Worm (Caenorhabditis elegans) whole organism, L1 larva: Measurements from ENCODE around the gene sre-30.

Source experiments
- C04F5.9 ChIP-seq: sonication (generic microtip); optimal IDR thresholded peaks from 2 replicates; lab custom pipeline; 2016; ENCODE audit warnings: missing genetic modification characterization, missing compliant biosample characterization
- C16A3.4 ChIP-seq: fragments of 150-350 bp; optimal IDR thresholded peaks from 2 replicates; lab custom pipeline; 2014; ENCODE audit warnings: missing biosample characterization, missing genetic modification characterization
- aly-2 ChIP-seq: fragments of 150-350 bp; optimal IDR thresholded peaks from 2 replicates; lab custom pipeline; 2014; ENCODE audit warnings: missing biosample characterization, missing genetic modification characterization
- ama-1 ChIP-seq: fragments of 150-350 bp; optimal IDR thresholded peaks from 2 replicates; lab custom pipeline; 2014
- blmp-1 ChIP-seq: fragments of 150-350 bp; optimal IDR thresholded peaks from 2 replicates; lab custom pipeline; 2014; ENCODE audit warnings: missing biosample characterization, missing genetic modification characterization
- ceh-63 ChIP-seq: fragments of 200-800 bp; sonication (Bioruptor generic); optimal IDR thresholded peaks from 2 replicates; lab custom pipeline; 2018; ENCODE audit warnings: mild to moderate bottlenecking, missing genetic modification characterization, missing compliant biosample characterization
- ceh-8 ChIP-seq: fragments of 200-800 bp; sonication (Bioruptor generic); optimal IDR thresholded peaks from 2 replicates; lab custom pipeline; 2018; ENCODE audit warnings: mild to moderate bottlenecking, missing genetic modification characterization, moderate library complexity, missing compliant biosample characterization
- ceh-82 ChIP-seq, 3 experiments: fragments of 150-350 bp in 1 of 3; sonication (generic microtip) in 2 of 3; optimal IDR thresholded peaks; 2 replicates each; lab custom pipeline; 2014 to 2017; ENCODE audit warnings: missing biosample characterization in 3 of 3, missing genetic modification characterization in 3 of 3
- ceh-90 ChIP-seq: sonication (generic microtip); optimal IDR thresholded peaks from 2 replicates; lab custom pipeline; 2016; ENCODE audit warnings: missing genetic modification characterization, missing compliant biosample characterization
- ces-1 ChIP-seq: fragments of 150-350 bp; optimal IDR thresholded peaks from 2 replicates; lab custom pipeline; 2014; ENCODE audit warnings: missing biosample characterization, missing genetic modification reagents, missing genetic modification characterization
- dpl-1 ChIP-seq, 3 experiments: fragments of 150-350 bp in 2 of 3; sonication (generic microtip) in 1 of 3; optimal IDR thresholded peaks; 2 replicates each; lab custom pipeline; 2014 to 2017; ENCODE audit warnings: missing biosample characterization in 3 of 3, missing genetic modification characterization in 3 of 3, missing genetic modification reagents in 3 of 3
- egl-13 ChIP-seq: sonication (generic microtip); optimal IDR thresholded peaks from 2 replicates; lab custom pipeline; 2016; ENCODE audit warnings: missing genotype, missing genetic modification reagents, missing genetic modification characterization, missing compliant biosample characterization
- egl-27 ChIP-seq, 2 experiments: fragments of 150-350 bp in 1 of 2; sonication (generic microtip); optimal IDR thresholded peaks; 3 replicates each; lab custom pipeline; 2017 to 2018; ENCODE audit warnings: missing biosample characterization in 2 of 2, missing genetic modification characterization in 2 of 2, missing genetic modification reagents in 2 of 2
- elt-2 ChIP-seq: sonication (generic microtip); optimal IDR thresholded peaks from 2 replicates; lab custom pipeline; 2016; ENCODE audit warnings: missing genetic modification characterization, mild to moderate bottlenecking, inconsistent platforms, missing compliant biosample characterization, missing genetic modification reagents
- elt-3 ChIP-seq, 6 experiments: fragments of 150-350 bp in 1 of 6; sonication (generic microtip); optimal IDR thresholded peaks; 2 replicates each; lab custom pipeline; 2017 to 2018; ENCODE audit warnings: missing biosample characterization in 6 of 6, missing genetic modification characterization in 6 of 6, inconsistent platforms in 1 of 6
- fkh-8 ChIP-seq: sonication (generic microtip); optimal IDR thresholded peaks from 2 replicates; lab custom pipeline; 2016; ENCODE audit warnings: mild to moderate bottlenecking, missing genetic modification characterization, missing compliant biosample characterization
- fos-1 ChIP-seq: fragments of 150-350 bp; optimal IDR thresholded peaks from 2 replicates; lab custom pipeline; 2014; ENCODE audit warnings: missing biosample characterization, missing genetic modification characterization
- grh-1 ChIP-seq: fragments of 200-800 bp; sonication (Bioruptor generic); IDR thresholded peaks from 2 replicates; pipeline ENCODE4 v1.3.6; 2022; ENCODE audit warnings: missing genetic modification reagents, missing genetic modification characterization, missing compliant biosample characterization
- hlh-4 ChIP-seq: sonication (generic microtip); optimal IDR thresholded peaks from 2 replicates; lab custom pipeline; 2016; ENCODE audit warnings: mild to moderate bottlenecking, missing genetic modification characterization, missing compliant biosample characterization
- lin-15B ChIP-seq: fragments of 150-350 bp; sonication (generic microtip); optimal IDR thresholded peaks from 3 replicates; lab custom pipeline; 2014; ENCODE audit warnings: missing biosample characterization, missing genetic modification characterization
- lsy-2 ChIP-seq, 2 experiments: fragments of 150-350 bp; optimal IDR thresholded peaks; 2 replicates each; lab custom pipeline; 2014; ENCODE audit warnings: missing biosample characterization in 2 of 2, missing genetic modification characterization in 2 of 2
- mab-9 ChIP-seq: fragments of 200-800 bp; sonication (Bioruptor generic); IDR thresholded peaks from 2 replicates; pipeline ENCODE4 v1.3.6; 2022; ENCODE audit warnings: missing genetic modification reagents, missing genetic modification characterization, missing compliant biosample characterization
- mdl-1 ChIP-seq, 2 experiments: fragments of 150-350 bp; optimal IDR thresholded peaks; 2 replicates each; lab custom pipeline; 2014 to 2017; ENCODE audit warnings: missing biosample characterization in 2 of 2, missing genetic modification characterization in 2 of 2, inconsistent platforms in 1 of 2
- nhr-11 ChIP-seq: fragments of 150-350 bp; optimal IDR thresholded peaks from 2 replicates; lab custom pipeline; 2014; ENCODE audit warnings: missing biosample characterization, missing genetic modification characterization
- nhr-19 ChIP-seq: fragments of 200-800 bp; sonication (Bioruptor generic); conservative IDR thresholded peaks from 2 replicates; pipeline ENCODE4 v1.3.6; 2022; ENCODE audit warnings: missing genetic modification characterization, missing compliant biosample characterization
- nhr-237 ChIP-seq: fragments of 150-350 bp; optimal IDR thresholded peaks from 2 replicates; lab custom pipeline; 2014; ENCODE audit warnings: missing biosample characterization, missing genetic modification characterization
- nhr-28 ChIP-seq: fragments of 150-350 bp; optimal IDR thresholded peaks from 2 replicates; lab custom pipeline; 2014; ENCODE audit warnings: missing biosample characterization, missing genetic modification characterization
- nhr-71 ChIP-seq: sonication (generic microtip); optimal IDR thresholded peaks from 2 replicates; lab custom pipeline; 2016; ENCODE audit warnings: mild to moderate bottlenecking, missing genetic modification characterization, moderate library complexity, missing compliant biosample characterization
- nhr-77 ChIP-seq: fragments of 150-350 bp; optimal IDR thresholded peaks from 2 replicates; lab custom pipeline; 2014; ENCODE audit warnings: missing biosample characterization, missing genetic modification characterization
- nhr-85 ChIP-seq: sonication (generic microtip); peaks from one replicate; lab custom pipeline; 2016; ENCODE audit warnings: missing genetic modification characterization, inconsistent platforms, missing compliant biosample characterization
- pag-3 ChIP-seq: sonication (generic microtip); optimal IDR thresholded peaks from 2 replicates; lab custom pipeline; 2017; ENCODE audit warnings: missing genetic modification characterization, mild to moderate bottlenecking, missing compliant biosample characterization, antibody characterized with exemption, borderline replicate concordance; ENCODE audit not compliant: insufficient read depth
- pax-3 ChIP-seq: fragments of 200-800 bp; sonication (Bioruptor generic); optimal IDR thresholded peaks from 2 replicates; lab custom pipeline; 2018; ENCODE audit warnings: mild to moderate bottlenecking, missing genetic modification characterization, moderate library complexity, missing compliant biosample characterization
- rnt-1 ChIP-seq: sonication (generic microtip); optimal IDR thresholded peaks from 2 replicates; lab custom pipeline; 2016; ENCODE audit warnings: mild to moderate bottlenecking, missing genetic modification characterization, moderate library complexity, missing compliant biosample characterization
- sptf-1 ChIP-seq: fragments of 150-350 bp; optimal IDR thresholded peaks from 2 replicates; lab custom pipeline; 2014; ENCODE audit warnings: missing biosample characterization, missing genetic modification characterization
- tlp-1 ChIP-seq: fragments of 150-350 bp; optimal IDR thresholded peaks from 2 replicates; lab custom pipeline; 2014; ENCODE audit warnings: missing biosample characterization, missing genetic modification characterization
- unc-62 ChIP-seq: fragments of 150-350 bp; optimal IDR thresholded peaks from 2 replicates; lab custom pipeline; 2014; ENCODE audit warnings: missing biosample characterization, missing genetic modification reagents, missing genetic modification characterization
- unc-98 ChIP-seq: fragments of 200-800 bp; sonication (Bioruptor generic); IDR thresholded peaks from 2 replicates; pipeline ENCODE4 v1.3.6; 2022; ENCODE audit warnings: missing genetic modification characterization, missing compliant biosample characterization
- xbp-1 ChIP-seq: sonication (generic microtip); optimal IDR thresholded peaks from 2 replicates; lab custom pipeline; 2016; ENCODE audit warnings: missing genetic modification characterization, missing compliant biosample characterization
- zip-4 ChIP-seq: fragments of 200-800 bp; sonication (Bioruptor generic); optimal IDR thresholded peaks from 2 replicates; lab custom pipeline; 2018; ENCODE audit warnings: mild to moderate bottlenecking, missing genetic modification characterization, moderate library complexity, missing compliant biosample characterization
- ztf-4 ChIP-seq: fragments of 150-350 bp; optimal IDR thresholded peaks from 2 replicates; lab custom pipeline; 2014; ENCODE audit warnings: missing biosample characterization, missing genetic modification characterization

Gene sre-30

ce11 chrII:12412417-12412816, 6.1 kb upstream of the sre-30 start, which contains the start of gene Y57A10C.1:
Gene Y57A10C.1 (minus strand): TSS chrII:12412517.
- TF ChIP-seq dpl-1 (GFP tag; optimal IDR thresholded peaks at IDR 0.05; lab: Kevin White, UChicago), result no peak
- no peak for TF ChIP-seq elt-3 (tag; optimal IDR thresholded peaks at IDR 0.05; lab: Kevin White, UChicago)
- TF ChIP-seq mab-9 (GFP tag; lab: Robert Waterston, UW), result no peak
- no peak for TF ChIP-seq nhr-19
- TF ChIP-seq elt-2 (tag; lab: Kevin White, UChicago), result no peak
- no peak for TF ChIP-seq C16A3.4 (tag; lab: Kevin White, UChicago)
- TF ChIP-seq, all 84 proteins: peak for 0

ce11 chrII:12410107-12410506, 3.8 kb upstream of the sre-30 start, which contains the start of gene F57G9.3:
Gene F57G9.3 (minus strand): TSS chrII:12410207.
- TF ChIP-seq nhr-28 (no peak), grh-1 (GFP tag; lab: Robert Waterston, UW) (no peak), ama-1 (lab: Kevin White, UChicago) (no peak), hlh-4 (tag; lab: Kevin White, UChicago) (no peak), C04F5.9 (tag; lab: Kevin White, UChicago) (no peak), unc-62 (GFP tag; lab: Kevin White, UChicago) (no peak), nhr-85 (tag; lab: Kevin White, UChicago) (no peak), mdl-1 (tag; optimal IDR thresholded peaks at IDR 0.05; lab: Kevin White, UChicago) (no peak), egl-13 (tag; lab: Kevin White, UChicago) (no peak), fkh-8 (no peak), ces-1 (GFP tag; lab: Kevin White, UChicago) (no peak), pax-3 (tag; lab: Kevin White, UChicago) (no peak), aly-2 (no peak), nhr-71 (tag; lab: Kevin White, UChicago) (no peak), nhr-77 (tag; lab: Kevin White, UChicago) (no peak)

- no peak for TF ChIP-seq nhr-237 (tag; lab: Kevin White, UChicago)
- TF ChIP-seq unc-98 (GFP tag; lab: Robert Waterston, UW), result no peak
- TF ChIP-seq zip-4 (GFP tag; lab: Kevin White, UChicago), result no peak
- TF ChIP-seq aly-2, result no peak
- no peak for TF ChIP-seq pax-3 (tag; lab: Kevin White, UChicago)
- no peak for TF ChIP-seq ceh-82 (tag; optimal IDR thresholded peaks at IDR 0.05; lab: Kevin White, UChicago)
- no peak for TF ChIP-seq fos-1 (tag; lab: Kevin White, UChicago)
- no peak for TF ChIP-seq ceh-63 (GFP tag; lab: Kevin White, UChicago)
- no peak for TF ChIP-seq ces-1 (GFP tag; lab: Kevin White, UChicago)
- TF ChIP-seq dpl-1 (GFP tag; optimal IDR thresholded peaks at IDR 0.05; lab: Kevin White, UChicago), result no peak
- no peak for TF ChIP-seq nhr-71 (tag; lab: Kevin White, UChicago)
- no peak for TF ChIP-seq unc-62 (GFP tag; lab: Kevin White, UChicago)
- TF ChIP-seq egl-13 (tag; lab: Kevin White, UChicago), result no peak
- no peak for TF ChIP-seq lsy-2 (tag; optimal IDR thresholded peaks at IDR 0.05; lab: Kevin White, UChicago)
- no peak for TF ChIP-seq tlp-1 (tag; lab: Kevin White, UChicago)
- TF ChIP-seq xbp-1 (tag; lab: Kevin White, UChicago), result no peak
- no peak for TF ChIP-seq grh-1 (GFP tag; lab: Robert Waterston, UW)
- TF ChIP-seq nhr-85 (tag; lab: Kevin White, UChicago), result no peak
- no peak for TF ChIP-seq ceh-8 (GFP tag; lab: Kevin White, UChicago)
Observed at ce11 chrII:12408717-12409116, 2.4 kb upstream of the sre-30 start, which contains the start of gene sre-31. Gene sre-31 (minus strand): TSS chrII:12408817.

DNA sequence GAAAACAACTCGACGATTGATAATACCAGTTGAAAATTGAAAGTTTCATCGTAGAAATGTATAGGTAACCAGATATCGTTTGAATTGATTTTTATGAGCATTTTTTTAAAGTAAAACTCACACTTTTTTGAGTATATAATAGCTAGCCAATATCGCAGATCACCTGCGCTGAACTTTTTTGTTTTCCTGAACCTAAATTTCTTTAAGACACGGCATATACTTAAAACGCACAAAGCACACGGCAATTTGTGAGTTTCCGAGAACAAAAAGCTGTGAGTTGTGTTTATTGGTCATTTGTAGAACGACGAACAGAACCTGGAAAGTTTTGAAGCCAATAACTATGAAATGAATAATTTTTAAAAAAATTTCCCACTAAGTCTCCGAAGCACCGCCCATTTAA, 4.5 kb downstream of the sre-30 start, which contains the start of gene sre-29:
sre-29 (minus strand) TSS at position 101 of the 400 bp plus-strand sequence.
- TF ChIP-seq rnt-1 (tag; lab: Kevin White, UChicago) (no peak), egl-27 (tag; optimal IDR thresholded peaks at IDR 0.05; lab: Kevin White, UChicago) (no peak), blmp-1 (no peak), sptf-1 (tag; lab: Kevin White, UChicago) (no peak), pag-3 (tag; lab: Kevin White, UChicago) (no peak), ceh-90 (no peak), nhr-11 (tag; lab: Kevin White, UChicago) (no peak), nhr-71 (tag; lab: Kevin White, UChicago) (no peak), egl-13 (tag; lab: Kevin White, UChicago) (no peak), lin-15B (tag; lab: Kevin White, UChicago) (no peak), ztf-4 (tag; lab: Kevin White, UChicago) (no peak), aly-2 (no peak), tlp-1 (tag; lab: Kevin White, UChicago) (no peak)
